Worm (Caenorhabditis elegans): ENCODE results near the gene C03B1.14.

Gene C03B1.14

ce11 chrX:6360658-6361057 lies at the start of gene C03B1.14:
Gene C03B1.14 (minus strand): TSS chrX:6360758.
- TF ChIP-seq W03F9.2 (tag; optimal IDR thresholded peaks at IDR 0.05) (no peak), dao-5 (tag; optimal IDR thresholded peaks at IDR 0.05) (no peak), him-1 (tag; optimal IDR thresholded peaks at IDR 0.05) (no peak)

DNA sequence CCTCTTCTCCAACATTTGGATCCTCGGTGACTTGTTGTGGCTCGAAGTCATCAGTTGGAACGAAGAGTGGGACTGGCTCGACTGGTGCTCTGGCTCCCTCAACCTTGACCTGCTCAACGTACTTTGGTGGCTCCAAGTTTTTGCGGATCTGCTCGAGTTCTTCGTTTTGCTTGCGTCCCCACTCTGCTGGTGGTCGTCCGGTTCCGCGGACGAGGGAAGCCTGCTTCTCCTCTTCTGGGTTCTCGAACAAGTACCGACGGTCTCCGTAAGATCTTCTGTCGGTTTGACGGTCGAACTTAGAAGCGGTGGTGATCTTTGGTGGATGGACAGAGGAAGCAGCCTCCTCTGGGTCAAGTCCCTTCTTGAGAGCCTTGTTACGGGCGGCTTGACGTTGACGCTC lies 48.2 kb upstream of the C03B1.14 start:
- TF ChIP-seq dao-5 (tag; optimal IDR thresholded peaks at IDR 0.05) (no peak), him-1 (tag; optimal IDR thresholded peaks at IDR 0.05) (no peak), W03F9.2 (tag; optimal IDR thresholded peaks at IDR 0.05) (no peak)

DNA sequence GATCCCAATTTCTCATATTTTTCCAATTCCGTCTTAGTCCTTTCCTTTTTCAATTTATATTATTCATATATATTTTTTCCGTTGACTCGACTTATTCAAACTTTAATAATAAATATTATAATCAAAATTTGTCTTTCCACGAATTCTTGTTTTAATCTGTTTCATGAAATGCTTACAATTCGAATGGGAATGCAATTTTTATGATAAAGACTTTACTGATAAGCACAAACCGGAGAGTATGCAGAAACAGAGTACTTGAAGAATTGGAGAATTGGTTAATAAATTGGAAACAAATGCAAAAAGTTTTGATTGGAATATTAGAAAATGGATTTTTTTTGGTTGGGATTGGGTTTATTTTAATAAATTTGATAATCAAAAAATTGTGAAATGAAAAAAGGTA lies 47.7 kb upstream of the C03B1.14 start:
- no peak for TF ChIP-seq W03F9.2 (tag; optimal IDR thresholded peaks at IDR 0.05)
- no peak for TF ChIP-seq dao-5 (tag; optimal IDR thresholded peaks at IDR 0.05)
- no peak for TF ChIP-seq him-1 (tag; optimal IDR thresholded peaks at IDR 0.05)

- TF ChIP-seq him-1 (tag; optimal IDR thresholded peaks at IDR 0.05): no peak
- TF ChIP-seq dao-5 (tag; optimal IDR thresholded peaks at IDR 0.05): no peak
- TF ChIP-seq W03F9.2 (tag; optimal IDR thresholded peaks at IDR 0.05): no peak
Observed at ce11 chrX:6407805-6408204, 47.2 kb upstream of the C03B1.14 start.

DNA sequence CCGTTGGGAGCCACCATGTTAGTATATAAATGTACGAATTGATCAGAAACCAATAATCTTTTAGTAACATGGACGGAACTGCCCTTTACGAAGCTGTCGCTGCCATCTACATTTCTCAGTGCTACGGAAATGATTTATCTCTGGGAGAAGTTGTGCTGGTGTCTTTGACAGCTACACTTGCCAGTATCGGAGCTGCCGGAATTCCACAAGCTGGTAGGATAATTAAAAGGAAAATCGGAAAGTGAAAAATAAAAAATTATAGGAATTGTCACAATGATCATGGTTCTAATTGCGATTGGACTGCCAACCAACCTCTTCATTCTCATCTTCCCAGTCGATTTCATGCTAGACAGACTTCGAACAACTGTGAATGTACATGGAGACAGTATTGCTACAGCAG lies 45.3 kb upstream of the C03B1.14 start:
- TF ChIP-seq W03F9.2 (tag; optimal IDR thresholded peaks at IDR 0.05) (no peak), dao-5 (tag; optimal IDR thresholded peaks at IDR 0.05) (no peak), him-1 (tag; optimal IDR thresholded peaks at IDR 0.05) (no peak)

ce11 chrX:6403122-6403521 lies 42.6 kb upstream of the C03B1.14 start, which contains the start of gene glt-4:
Gene glt-4 (plus strand): TSS chrX:6403422.
- TF ChIP-seq dao-5 (tag; optimal IDR thresholded peaks at IDR 0.05) (no peak), him-1 (tag; optimal IDR thresholded peaks at IDR 0.05) (no peak), W03F9.2 (tag; optimal IDR thresholded peaks at IDR 0.05) (no peak)

ce11 chrX:6399450-6399849 lies 38.9 kb upstream of the C03B1.14 start:
- TF ChIP-seq dao-5 (tag; optimal IDR thresholded peaks at IDR 0.05): no peak

DNA sequence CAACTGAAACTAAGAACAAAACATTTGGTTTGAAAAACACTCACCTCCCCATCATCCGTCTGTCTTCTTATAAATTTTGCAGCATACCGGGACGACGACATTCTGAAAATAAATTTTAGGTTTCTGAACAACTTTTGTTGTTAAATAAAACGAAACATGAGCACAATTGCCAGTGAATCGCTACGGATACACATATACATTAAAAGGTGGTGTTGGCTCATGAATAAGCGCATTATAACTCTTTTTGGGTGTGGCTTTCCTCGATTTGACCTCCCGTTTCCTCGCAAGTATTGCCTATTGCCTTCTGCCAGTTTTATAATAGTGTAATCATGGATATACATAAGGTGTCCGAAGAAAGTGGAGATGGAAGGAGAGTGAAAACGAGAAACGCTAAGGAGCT lies 30.9 kb upstream of the C03B1.14 start, which contains the start of gene igcm-2:
TSS of gene igcm-2 (minus strand) at position 101 of the 400 bp plus-strand sequence.
- no peak for TF ChIP-seq W03F9.2 (tag; optimal IDR thresholded peaks at IDR 0.05)
- TF ChIP-seq him-1 (tag; optimal IDR thresholded peaks at IDR 0.05): no peak
- no peak for TF ChIP-seq dao-5 (tag; optimal IDR thresholded peaks at IDR 0.05)

- TF ChIP-seq dao-5 (tag; optimal IDR thresholded peaks at IDR 0.05) (no peak), him-1 (tag; optimal IDR thresholded peaks at IDR 0.05) (no peak), W03F9.2 (tag; optimal IDR thresholded peaks at IDR 0.05) (no peak)
Observed at ce11 chrX:6388639-6389038, 28.1 kb upstream of the C03B1.14 start.

DNA sequence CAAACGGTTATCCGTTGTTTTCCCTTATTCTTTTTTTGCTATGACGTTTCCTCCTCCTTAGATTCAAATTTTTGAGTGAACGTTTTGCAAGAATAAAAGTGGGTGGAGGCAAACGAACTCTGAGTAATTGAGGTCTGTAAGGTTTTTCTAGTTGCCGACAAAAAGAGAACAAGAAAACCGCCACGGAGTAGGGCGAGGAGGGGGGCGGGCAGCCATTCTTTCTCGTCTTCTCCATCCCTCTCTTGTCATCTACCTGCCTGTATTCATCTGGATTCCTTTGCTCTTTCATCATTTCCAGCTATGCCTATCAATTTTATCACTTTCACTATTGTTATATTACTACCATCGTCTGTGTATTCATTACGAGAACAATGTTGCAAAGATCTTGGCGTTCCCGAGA lies 24.6 kb upstream of the C03B1.14 start, which contains the start of gene igdb-3:
TSS of gene igdb-3 (plus strand) at position 301 of the 400 bp plus-strand sequence.
- TF ChIP-seq dao-5 (tag; optimal IDR thresholded peaks at IDR 0.05) (no peak), W03F9.2 (tag; optimal IDR thresholded peaks at IDR 0.05) (no peak), him-1 (tag; optimal IDR thresholded peaks at IDR 0.05) (no peak)

ce11 chrX:6384537-6384936 lies 24.0 kb upstream of the C03B1.14 start:
- TF ChIP-seq dao-5 (tag; optimal IDR thresholded peaks at IDR 0.05) (no peak), him-1 (tag; optimal IDR thresholded peaks at IDR 0.05) (no peak), W03F9.2 (tag; optimal IDR thresholded peaks at IDR 0.05) (no peak)

ce11 chrX:6382930-6383329 lies 22.4 kb upstream of the C03B1.14 start:
- TF ChIP-seq W03F9.2 (tag; optimal IDR thresholded peaks at IDR 0.05) (no peak), him-1 (tag; optimal IDR thresholded peaks at IDR 0.05) (no peak), dao-5 (tag; optimal IDR thresholded peaks at IDR 0.05) (no peak)

DNA sequence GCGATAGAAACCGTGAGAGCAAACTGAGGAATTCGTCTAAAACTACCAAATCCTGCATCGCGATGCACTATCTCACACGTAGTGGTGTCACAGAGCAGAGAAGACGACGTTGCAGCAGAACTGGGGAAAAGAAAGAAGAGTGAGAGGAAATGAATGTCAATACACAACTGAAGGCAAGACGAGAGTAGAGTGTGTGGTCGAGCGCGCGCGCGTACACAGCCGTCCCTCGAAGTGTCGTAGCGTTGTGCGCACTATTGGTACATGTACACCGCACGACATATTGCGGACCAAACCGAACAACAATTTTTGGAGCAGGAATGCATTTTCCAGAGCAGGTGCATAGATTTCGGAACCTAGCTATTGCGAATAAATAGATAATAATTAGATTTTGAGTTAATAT lies 17.8 kb upstream of the C03B1.14 start:
- TF ChIP-seq dao-5 (tag; optimal IDR thresholded peaks at IDR 0.05) (no peak), him-1 (tag; optimal IDR thresholded peaks at IDR 0.05) (peak; percentile 47), W03F9.2 (tag; optimal IDR thresholded peaks at IDR 0.05) (no peak)

- TF ChIP-seq him-1 (tag; optimal IDR thresholded peaks at IDR 0.05) (no peak), W03F9.2 (tag; optimal IDR thresholded peaks at IDR 0.05) (no peak), dao-5 (tag; optimal IDR thresholded peaks at IDR 0.05) (no peak)
Observed at ce11 chrX:6377634-6378288, 17.2 kb upstream of the C03B1.14 start, which contains the start of gene lmp-1. Gene lmp-1 (minus strand): TSS chrX:6377684.

- TF ChIP-seq him-1 (tag; optimal IDR thresholded peaks at IDR 0.05) (no peak), W03F9.2 (tag; optimal IDR thresholded peaks at IDR 0.05) (no peak), dao-5 (tag; optimal IDR thresholded peaks at IDR 0.05) (no peak)
Observed at ce11 chrX:6374451-6374850, 13.9 kb upstream of the C03B1.14 start, which contains the start of gene C03B1.1. Gene C03B1.1 (plus strand): TSS chrX:6374751.

Measured in whole organism, L4/young adult.